Worm (Caenorhabditis elegans) whole organism, L1 larva: ENCODE data around the gene gst-23.

Source experiments
- C34B4.2 ChIP-seq: sonication (generic microtip); optimal IDR thresholded peaks from 2 replicates; lab custom pipeline; 2017; ENCODE audit warnings: mild to moderate bottlenecking, missing genetic modification characterization, missing compliant biosample characterization
- aly-2 ChIP-seq: fragments of 150-350 bp; optimal IDR thresholded peaks from 2 replicates; lab custom pipeline; 2014; ENCODE audit warnings: missing biosample characterization, missing genetic modification characterization
- dpl-1 ChIP-seq, 3 experiments: fragments of 150-350 bp in 2 of 3; sonication (generic microtip) in 1 of 3; optimal IDR thresholded peaks; 2 replicates each; lab custom pipeline; 2014 to 2017; ENCODE audit warnings: missing biosample characterization in 3 of 3, missing genetic modification characterization in 3 of 3, missing genetic modification reagents in 3 of 3
- elt-2 ChIP-seq: sonication (generic microtip); optimal IDR thresholded peaks from 2 replicates; lab custom pipeline; 2016; ENCODE audit warnings: missing genetic modification characterization, mild to moderate bottlenecking, inconsistent platforms, missing compliant biosample characterization, missing genetic modification reagents
- hpl-2 ChIP-seq: fragments of 150-350 bp; optimal IDR thresholded peaks from 2 replicates; lab custom pipeline; 2014; ENCODE audit warnings: missing biosample characterization, missing genetic modification reagents, missing genetic modification characterization
- lin-15B ChIP-seq: fragments of 150-350 bp; sonication (generic microtip); optimal IDR thresholded peaks from 3 replicates; lab custom pipeline; 2014; ENCODE audit warnings: missing biosample characterization, missing genetic modification characterization
- lir-3 ChIP-seq: sonication (generic microtip); optimal IDR thresholded peaks from 2 replicates; lab custom pipeline; 2016; ENCODE audit warnings: mild to moderate bottlenecking, missing genetic modification characterization, moderate library complexity, missing compliant biosample characterization; ENCODE audit not compliant: poor library complexity
- nhr-28 ChIP-seq: fragments of 150-350 bp; optimal IDR thresholded peaks from 2 replicates; lab custom pipeline; 2014; ENCODE audit warnings: missing biosample characterization, missing genetic modification characterization
- pqm-1 ChIP-seq: sonication (generic microtip); optimal IDR thresholded peaks from 3 replicates; lab custom pipeline; 2017; ENCODE audit warnings: missing biosample characterization, missing genetic modification characterization
- snpc-4 ChIP-seq: fragments of 150-350 bp; optimal IDR thresholded peaks from 2 replicates; lab custom pipeline; 2014; ENCODE audit warnings: missing biosample characterization, missing genetic modification characterization
- unc-86 ChIP-seq: sonication (generic microtip); optimal IDR thresholded peaks from 2 replicates; lab custom pipeline; 2016; ENCODE audit warnings: missing genetic modification characterization, missing compliant biosample characterization
- ztf-11 ChIP-seq, 2 experiments: sonication (generic microtip); optimal IDR thresholded peaks; 2 replicates each; lab custom pipeline; 2016 to 2017; ENCODE audit warnings: missing genetic modification characterization in 2 of 2, missing biosample characterization in 1 of 2, missing compliant biosample characterization in 1 of 2
- ztf-4 ChIP-seq: fragments of 150-350 bp; optimal IDR thresholded peaks from 2 replicates; lab custom pipeline; 2014; ENCODE audit warnings: missing biosample characterization, missing genetic modification characterization

DNA sequence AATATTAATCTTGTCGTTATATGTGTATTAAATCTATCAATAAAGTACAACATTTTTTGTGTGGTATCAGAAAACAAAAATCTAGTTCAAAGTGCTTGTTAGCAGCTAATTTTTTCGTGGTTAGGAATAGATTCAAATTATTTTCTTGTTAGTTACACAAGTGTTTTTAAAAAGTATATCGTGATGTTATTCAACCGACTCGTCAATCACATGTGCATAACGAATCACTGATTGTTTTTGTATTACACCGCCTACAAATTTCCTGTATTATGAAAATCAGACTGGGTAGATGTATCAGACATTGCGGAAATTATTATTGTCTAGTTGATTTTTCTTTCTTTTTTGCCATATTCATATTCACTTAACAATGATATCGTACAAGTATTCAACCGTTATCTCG is 39.9 kb downstream of the gst-23 start, which contains the start of gene str-64:
- TF ChIP-seq elt-2 (tag; lab: Kevin White, UChicago) (no peak), aly-2 (tag; lab: Kevin White, UChicago) (no peak), dpl-1 (GFP tag; optimal IDR thresholded peaks at IDR 0.05; lab: Kevin White, UChicago) (no peak), lin-15B (no peak), snpc-4 (no peak), C34B4.2 (tag; lab: Kevin White, UChicago) (no peak), hpl-2 (GFP tag; lab: Kevin White, UChicago) (no peak), lir-3 (tag; lab: Kevin White, UChicago) (no peak), ztf-4 (no peak), pqm-1 (no peak), nhr-28 (tag; lab: Kevin White, UChicago) (no peak), ztf-11 (tag; optimal IDR thresholded peaks at IDR 0.05; lab: Kevin White, UChicago) (no peak), unc-86 (tag; lab: Kevin White, UChicago) (no peak)
